Worm (Caenorhabditis elegans) whole organism, L4/young adult: Measurements from ENCODE around the gene C05C10.3.

Experiments
- W03F9.2 ChIP-seq: fragments of 150-350 bp; optimal IDR thresholded peaks from 2 replicates; lab custom pipeline; 2014; ENCODE audit warnings: missing biosample characterization, missing genetic modification characterization
- dao-5 ChIP-seq: sonication (generic microtip); optimal IDR thresholded peaks from 2 replicates; lab custom pipeline; 2016; ENCODE audit warnings: missing genotype, missing genetic modification characterization, moderate library complexity, missing compliant biosample characterization
- him-1 ChIP-seq: sonication (generic microtip); optimal IDR thresholded peaks from 2 replicates; lab custom pipeline; 2016; ENCODE audit warnings: missing genotype, missing genetic modification reagents, missing genetic modification characterization, missing compliant biosample characterization

C05C10.3 gene

DNA sequence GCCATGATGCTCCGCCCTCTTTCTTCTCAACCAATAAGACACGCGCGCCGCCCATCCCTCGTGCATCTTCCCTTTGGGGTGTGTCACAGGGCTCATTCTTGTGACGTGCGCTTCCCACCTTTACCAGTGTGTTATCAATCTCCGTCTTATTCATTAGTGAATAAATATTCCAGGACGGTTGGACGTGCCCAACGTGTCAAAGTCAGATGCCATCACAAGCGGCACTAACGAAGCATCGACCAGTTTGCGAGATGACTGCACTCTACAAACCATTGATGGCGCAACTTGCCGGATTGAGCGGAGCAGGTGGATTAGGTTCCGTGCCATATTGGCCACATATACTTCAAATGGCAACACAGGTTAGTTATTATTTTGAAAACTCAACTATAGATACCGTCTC, 23.4 kb upstream of the C05C10.3 start:
- TF ChIP-seq him-1 (tag; lab: Kevin White, UChicago) (no peak), W03F9.2 (tag; lab: Kevin White, UChicago) (no peak), dao-5 (tag; lab: Kevin White, UChicago) (no peak)

DNA sequence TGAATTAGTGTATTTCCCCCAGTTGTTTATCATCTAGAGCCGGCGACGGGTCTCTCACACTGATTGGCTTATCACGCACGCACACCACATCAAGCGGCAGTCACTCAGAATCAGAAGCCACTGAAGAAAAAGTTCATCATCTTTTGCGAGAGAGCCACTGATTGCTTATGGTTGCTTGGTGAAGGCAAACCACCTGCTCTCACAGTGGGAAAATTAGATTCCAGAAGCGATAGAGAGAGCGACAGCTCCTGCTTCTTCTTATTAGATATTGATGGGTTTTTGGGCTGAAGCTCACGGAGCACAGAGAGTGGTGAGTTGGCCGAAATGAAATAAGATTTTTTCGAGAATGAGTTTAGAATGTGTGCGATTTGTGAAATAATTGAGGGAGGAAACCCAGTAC, 19.4 kb upstream of the C05C10.3 start:
- TF ChIP-seq him-1 (tag; lab: Kevin White, UChicago), result no peak
- no peak for TF ChIP-seq dao-5 (tag; lab: Kevin White, UChicago)
- TF ChIP-seq W03F9.2 (tag; lab: Kevin White, UChicago), result no peak

DNA sequence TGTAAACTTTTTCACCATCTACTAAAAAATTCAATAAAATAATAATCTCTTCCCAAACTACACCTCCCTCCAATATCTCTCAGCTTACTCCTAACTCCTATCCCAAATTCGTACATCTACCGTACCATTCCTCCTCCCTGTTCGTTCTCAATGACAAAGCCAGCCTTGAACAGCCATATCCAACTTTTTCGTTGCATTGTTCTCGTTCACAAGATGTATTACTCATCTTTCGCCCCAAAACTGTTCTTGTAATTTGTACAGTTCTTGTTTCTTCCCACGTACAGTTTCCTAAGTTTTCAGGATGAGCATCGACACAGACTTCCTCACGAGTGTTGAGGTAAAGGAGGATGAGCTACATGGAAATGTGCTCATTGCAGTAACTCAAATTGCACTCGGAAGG, 18.2 kb upstream of the C05C10.3 start, which contains the start of gene egl-43:
egl-43 (plus strand) TSS at position 301 of the 400 bp plus-strand sequence.
- TF ChIP-seq dao-5 (tag; lab: Kevin White, UChicago) (no peak), W03F9.2 (tag; lab: Kevin White, UChicago) (no peak), him-1 (tag; lab: Kevin White, UChicago) (no peak)

DNA sequence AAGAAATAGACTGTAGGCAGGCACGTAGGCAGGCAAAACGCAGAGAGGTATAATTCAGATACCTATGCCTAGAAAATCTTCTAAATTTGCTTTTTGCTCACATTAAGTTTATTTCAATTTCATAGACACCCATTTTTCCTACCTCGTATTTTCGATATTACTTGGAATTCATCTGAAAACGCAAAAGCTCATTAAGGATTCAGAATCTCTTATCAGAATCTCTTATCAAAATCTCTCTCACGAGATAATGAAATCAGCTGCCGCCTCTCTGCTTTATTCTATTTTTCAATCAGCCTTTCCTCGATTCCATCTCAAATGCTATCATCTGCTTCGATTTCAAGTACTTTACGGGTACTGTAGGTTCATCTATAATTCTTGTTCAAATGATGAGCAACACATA, 15.2 kb upstream of the C05C10.3 start:
- TF ChIP-seq him-1 (tag; lab: Kevin White, UChicago) (no peak), W03F9.2 (tag; lab: Kevin White, UChicago) (no peak), dao-5 (tag; lab: Kevin White, UChicago) (no peak)

DNA sequence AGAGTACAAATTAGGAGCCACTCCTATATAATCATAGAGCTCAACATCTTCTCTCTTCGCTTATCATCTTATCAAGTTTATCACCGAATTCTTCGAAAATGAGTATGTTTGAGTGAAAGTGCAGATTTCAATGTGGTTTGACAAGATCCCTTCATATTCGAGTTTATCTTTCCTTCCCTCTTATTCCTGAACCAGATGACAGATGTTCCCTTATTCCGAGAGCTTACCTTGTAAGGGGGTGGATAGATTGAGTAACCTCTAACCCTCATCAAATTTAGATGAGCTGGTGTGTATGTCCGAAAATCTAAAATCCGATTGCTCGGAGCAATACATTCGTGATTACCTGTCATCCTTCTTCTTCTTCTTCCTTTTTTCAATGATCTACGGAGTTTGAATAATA, 12.0 kb upstream of the C05C10.3 start:
- TF ChIP-seq W03F9.2 (tag; lab: Kevin White, UChicago), result no peak
- no peak for TF ChIP-seq him-1 (tag; lab: Kevin White, UChicago)
- no peak for TF ChIP-seq dao-5 (tag; lab: Kevin White, UChicago)

DNA sequence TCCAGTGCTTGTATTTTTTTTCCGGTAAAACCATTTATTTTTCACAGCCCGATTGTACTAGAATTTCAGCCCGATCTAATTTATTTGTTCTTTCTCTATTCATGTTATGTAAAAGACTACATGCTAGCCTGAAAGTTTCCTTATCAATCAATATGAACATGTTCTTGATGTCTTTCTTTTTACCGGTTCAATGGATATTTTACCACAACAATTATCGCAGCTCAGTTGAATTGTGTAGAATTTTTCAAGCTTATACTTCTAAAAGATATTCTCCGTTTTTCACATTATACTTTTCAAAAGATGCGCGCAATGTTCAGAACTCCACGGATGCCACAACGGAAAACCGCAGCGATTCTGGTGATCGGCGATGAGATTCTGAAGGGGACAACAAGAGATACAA, 7.1 kb upstream of the C05C10.3 start, which contains the start of gene flad-1:
flad-1 (plus strand) TSS at position 301 of the 400 bp plus-strand sequence.
- TF ChIP-seq him-1 (tag; lab: Kevin White, UChicago) (no peak), W03F9.2 (tag; lab: Kevin White, UChicago) (no peak), dao-5 (tag; lab: Kevin White, UChicago) (no peak)

DNA sequence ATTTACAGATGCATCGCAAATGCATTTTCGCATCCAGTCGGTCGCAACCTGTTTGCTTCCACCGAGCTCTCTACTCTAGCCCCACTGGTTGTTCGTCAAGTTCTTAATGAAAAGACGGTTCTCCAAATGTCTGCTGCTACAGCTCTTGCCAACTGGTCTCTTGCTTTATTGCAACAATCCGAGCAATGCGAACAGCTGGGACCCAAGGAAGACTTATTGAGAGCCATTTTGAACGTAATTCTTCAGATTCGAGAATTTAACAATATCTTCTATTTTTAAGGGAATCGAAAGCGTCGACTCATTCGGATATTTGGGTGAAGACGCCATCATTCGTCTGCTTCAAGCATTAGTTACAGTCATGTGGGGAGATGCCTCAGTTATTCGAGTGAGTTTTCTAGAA, 6.6 kb upstream of the C05C10.3 start:
- TF ChIP-seq W03F9.2 (tag; lab: Kevin White, UChicago) (no peak), dao-5 (tag; lab: Kevin White, UChicago) (no peak), him-1 (tag; lab: Kevin White, UChicago) (no peak)

DNA sequence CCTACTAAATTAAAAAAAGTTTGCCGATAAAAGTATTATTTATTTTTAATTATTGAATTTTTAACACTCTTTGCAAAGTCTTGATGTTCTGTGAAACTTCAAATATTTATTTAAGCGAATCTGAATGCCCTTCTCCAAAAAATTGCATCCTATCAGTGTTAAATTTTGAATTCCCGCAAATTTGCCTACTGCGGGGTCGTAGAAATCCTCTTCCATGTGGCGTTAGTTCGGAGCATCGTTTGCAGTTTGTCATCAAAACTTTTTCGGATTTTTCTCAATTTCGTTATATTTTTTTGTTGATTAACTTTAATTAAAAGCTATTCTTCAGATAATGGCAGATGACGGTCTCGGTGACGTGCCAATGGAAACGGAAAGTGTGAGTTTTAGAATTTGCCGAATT, 3.7 kb upstream of the C05C10.3 start, which contains the start of gene ufd-3:
ufd-3 (plus strand) TSS at position 324 of the 400 bp plus-strand sequence.
- TF ChIP-seq dao-5 (tag; lab: Kevin White, UChicago), result no peak
- peak; percentile 42 for TF ChIP-seq him-1 (tag; lab: Kevin White, UChicago)

DNA sequence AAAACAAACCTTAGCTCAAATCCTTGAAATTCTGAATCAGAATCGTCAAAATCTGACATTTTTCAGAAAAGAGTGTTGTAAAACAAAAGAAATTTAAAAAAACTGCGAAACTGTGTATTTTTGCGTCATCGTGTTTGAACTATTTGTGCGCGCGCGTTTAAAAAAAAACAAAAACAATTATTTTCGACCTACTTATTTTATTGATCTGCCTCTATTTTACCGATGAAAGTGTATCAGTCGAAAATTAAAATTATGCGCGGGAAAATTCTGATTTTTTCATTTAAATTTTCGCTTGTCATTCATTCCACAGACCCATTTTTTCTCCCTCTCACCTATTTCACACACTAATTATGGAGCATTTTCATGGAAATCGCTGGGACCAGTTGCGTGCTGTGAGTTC, 2.2 kb upstream of the C05C10.3 start, which contains the start of the genes C05C10.7 and C05C10.5:
C05C10.7 (minus strand) TSS at position 95 of the 400 bp plus-strand sequence.
C05C10.5 (plus strand) TSS at position 164 of the 400 bp plus-strand sequence.
- TF ChIP-seq W03F9.2 (tag; lab: Kevin White, UChicago) (no peak), him-1 (tag; lab: Kevin White, UChicago) (no peak), dao-5 (tag; lab: Kevin White, UChicago) (no peak)

DNA sequence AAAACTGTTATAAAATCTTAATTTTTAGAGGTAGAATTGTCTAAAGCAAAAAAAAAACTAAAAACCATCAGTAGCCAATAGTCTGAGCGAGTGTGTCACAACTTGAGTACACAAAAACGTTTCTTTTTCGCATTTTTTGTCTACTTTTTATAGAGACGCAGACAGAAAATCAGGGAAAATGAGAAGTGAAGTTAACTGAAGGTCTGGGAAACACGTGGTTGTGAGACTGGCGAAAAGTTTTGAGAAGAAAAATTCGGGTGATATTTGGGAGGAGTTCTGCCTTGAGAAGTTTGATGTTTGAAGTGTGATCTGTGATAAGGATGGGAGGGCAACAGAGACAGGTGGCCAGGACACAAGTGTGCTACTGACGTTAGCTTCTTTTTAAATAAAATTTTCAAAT, 918 bp upstream of the C05C10.3 start:
- TF ChIP-seq W03F9.2 (tag; lab: Kevin White, UChicago), result peak; percentile 66
- TF ChIP-seq dao-5 (tag; lab: Kevin White, UChicago), result no peak

DNA sequence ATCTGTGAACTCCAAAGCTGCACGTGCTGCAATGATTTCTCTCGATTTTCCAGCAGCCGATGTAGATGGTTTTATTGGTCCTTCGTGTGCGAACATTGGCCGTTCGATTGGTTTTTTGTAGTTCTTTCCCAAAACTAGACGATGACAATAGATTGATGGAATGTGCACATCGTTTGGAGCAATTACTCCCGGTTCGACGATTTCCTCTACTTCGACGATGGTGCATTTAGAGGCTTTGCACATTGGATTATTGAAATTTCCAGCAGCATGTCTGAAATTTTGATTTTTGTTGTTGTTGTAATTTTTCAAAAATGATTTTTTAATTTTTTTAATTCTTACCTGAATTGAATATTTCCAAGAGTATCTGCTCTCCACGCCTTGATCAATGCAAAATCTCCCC, 1.0 kb downstream of the C05C10.3 start:
- TF ChIP-seq dao-5 (tag; lab: Kevin White, UChicago) (no peak), him-1 (tag; lab: Kevin White, UChicago) (no peak), W03F9.2 (tag; lab: Kevin White, UChicago) (no peak)

DNA sequence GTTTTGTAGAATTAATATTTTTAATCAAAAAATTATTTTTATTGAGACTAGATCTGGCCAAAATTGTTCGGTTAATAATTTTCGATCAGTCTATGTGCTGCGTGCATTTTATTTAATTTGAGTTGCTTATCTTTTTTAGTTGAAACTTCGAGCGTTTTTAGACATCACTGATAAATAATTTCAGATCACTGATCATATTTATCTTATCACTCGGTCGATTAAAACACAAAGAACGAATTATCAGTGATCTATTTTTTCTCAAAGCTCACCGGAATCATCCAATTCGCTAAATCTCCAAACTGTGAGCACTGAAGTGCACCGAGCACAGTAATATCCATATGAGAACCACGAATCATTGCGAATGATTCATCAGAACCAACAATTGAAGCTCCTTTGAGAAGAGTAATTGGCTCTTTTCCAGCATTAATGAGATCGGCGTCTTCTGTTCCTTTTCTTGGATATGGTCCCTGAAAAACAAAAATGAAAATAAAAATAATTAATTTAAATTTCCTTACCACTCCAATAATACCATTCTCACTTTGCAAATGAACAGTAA, 1.6 kb downstream of the C05C10.3 start:
- no peak for TF ChIP-seq W03F9.2 (tag; lab: Kevin White, UChicago)
- no peak for TF ChIP-seq dao-5 (tag; lab: Kevin White, UChicago)
- no peak for TF ChIP-seq him-1 (tag; lab: Kevin White, UChicago)

DNA sequence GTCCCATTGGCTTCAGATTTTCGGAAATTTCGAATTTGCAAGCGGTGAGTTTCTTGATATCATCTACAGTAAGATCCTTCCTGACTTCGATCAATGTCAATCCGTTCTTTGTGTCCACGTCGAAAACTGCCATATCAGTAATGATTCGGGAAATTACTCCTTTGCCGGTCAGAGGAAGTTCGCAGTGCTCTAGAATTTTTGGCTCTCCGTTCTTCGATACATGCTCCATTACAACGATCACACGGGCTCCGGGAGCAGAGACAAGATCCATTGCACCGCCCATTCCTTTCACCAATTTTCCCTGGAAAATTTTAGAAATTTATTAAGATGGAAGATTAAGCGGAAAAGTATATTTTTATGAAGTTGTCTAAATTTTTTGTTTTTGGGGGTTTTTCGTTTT, 2.1 kb downstream of the C05C10.3 start:
- TF ChIP-seq W03F9.2 (tag; lab: Kevin White, UChicago) (no peak), him-1 (tag; lab: Kevin White, UChicago) (no peak), dao-5 (tag; lab: Kevin White, UChicago) (no peak)

DNA sequence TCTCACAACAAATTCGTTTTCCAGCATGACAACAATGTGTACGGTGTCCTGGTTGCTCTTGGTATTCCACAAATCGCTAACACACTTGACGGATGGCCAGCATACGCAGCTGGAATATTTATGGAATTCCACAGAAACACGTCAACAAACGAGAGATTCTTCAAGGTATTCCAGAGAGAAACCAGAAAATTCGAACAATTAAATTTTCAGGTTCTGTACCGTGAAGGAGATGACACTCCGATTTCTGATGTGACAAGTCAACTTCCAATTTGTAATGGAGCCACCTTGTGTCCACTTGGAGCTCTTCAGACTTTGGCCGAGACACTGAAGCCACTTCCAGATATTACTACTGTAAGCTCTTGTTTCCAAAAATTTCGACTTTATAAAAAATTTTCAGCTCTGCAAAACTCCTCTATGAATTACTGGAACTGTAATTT, 2.7 kb downstream of the C05C10.3 start:
- TF ChIP-seq dao-5 (tag; lab: Kevin White, UChicago) (no peak), him-1 (tag; lab: Kevin White, UChicago) (no peak), W03F9.2 (tag; lab: Kevin White, UChicago) (peak; percentile 24)
